Worm (Caenorhabditis elegans): ENCODE measurements around the gene F54B3.1.

ce11 chrII:10248355-10249041 lies 2.6 kb upstream of the F54B3.1 start, which contains the start of gene atad-3:
- TF ChIP-seq W03F9.2 (tag; optimal IDR thresholded peaks at IDR 0.05) (peak; percentile 79), dao-5 (tag; optimal IDR thresholded peaks at IDR 0.05) (no peak), him-1 (tag; optimal IDR thresholded peaks at IDR 0.05) (peak; percentile 70)

Data from whole organism, L4/young adult.